Fruit fly (Drosophila melanogaster) whole organism, prepupa: ENCODE results near the gene CG33795.

ENCODE experiments used
- Blimp-1 ChIP-seq: fragments of 200-800 bp; sonication (Bioruptor generic); optimal IDR thresholded peaks from 3 replicates; lab custom pipeline; 2017; ENCODE audit warnings: missing biosample characterization, missing genetic modification characterization, mild to moderate bottlenecking, moderate library complexity, missing genetic modification reagents
- CG10631 ChIP-seq: fragments of 200-800 bp; sonication (Bioruptor generic); optimal IDR thresholded peaks from 2 replicates; lab custom pipeline; 2016; ENCODE audit warnings: missing biosample characterization, missing genetic modification characterization
- CG10669 ChIP-seq: fragments of 200-800 bp; sonication (Bioruptor generic); optimal IDR thresholded peaks from 3 replicates; lab custom pipeline; 2018; ENCODE audit warnings: missing biosample characterization, mild to moderate bottlenecking, missing genetic modification characterization, moderate library complexity
- CG11294 ChIP-seq: fragments of 200-800 bp; sonication (Bioruptor generic); IDR thresholded peaks from 2 replicates; pipeline ENCODE4 v1.3.6; 2022; ENCODE audit warnings: missing biosample characterization, missing genetic modification characterization
- CG11762 ChIP-seq: fragments of 200-800 bp; sonication (Bioruptor generic); optimal IDR thresholded peaks from 3 replicates; lab custom pipeline; 2016; ENCODE audit warnings: missing biosample characterization, missing genetic modification characterization; ENCODE audit not compliant: insufficient read depth
- CG11902 ChIP-seq: fragments of 200-800 bp; sonication (Bioruptor generic); optimal IDR thresholded peaks from 3 replicates; lab custom pipeline; 2016; ENCODE audit warnings: missing biosample characterization, missing genetic modification characterization
- CG15336 ChIP-seq: fragments of 200-800 bp; sonication (Bioruptor generic); IDR thresholded peaks from 2 replicates; pipeline ENCODE4 v1.3.6; 2022; ENCODE audit warnings: missing biosample characterization, missing genetic modification characterization
- CG1621 ChIP-seq: fragments of 200-800 bp; sonication (Bioruptor generic); optimal IDR thresholded peaks from 3 replicates; lab custom pipeline; 2018; ENCODE audit warnings: missing biosample characterization, mild to moderate bottlenecking, missing genetic modification characterization
- CG3032 ChIP-seq: fragments of 200-800 bp; optimal IDR thresholded peaks from 2 replicates; lab custom pipeline; 2019; ENCODE audit warnings: missing biosample characterization, mild to moderate bottlenecking, missing genetic modification characterization, moderate library complexity
- CG32006 ChIP-seq: fragments of 200-800 bp; sonication (Bioruptor generic); optimal IDR thresholded peaks from 3 replicates; lab custom pipeline; 2017; ENCODE audit warnings: missing biosample characterization, mild to moderate bottlenecking, missing genetic modification characterization
- CG34406 ChIP-seq: fragments of 200-800 bp; sonication (Bioruptor generic); optimal IDR thresholded peaks from 3 replicates; lab custom pipeline; 2016; ENCODE audit warnings: missing biosample characterization, missing genetic modification characterization
- CG3919 ChIP-seq: fragments of 200-800 bp; sonication (Bioruptor generic); optimal IDR thresholded peaks from 3 replicates; lab custom pipeline; 2016; ENCODE audit warnings: missing biosample characterization, missing genetic modification characterization
- CG6163 ChIP-seq: fragments of 200-800 bp; sonication (Bioruptor generic); IDR thresholded peaks from 3 replicates; pipeline ENCODE4 v1.3.6; 2022; ENCODE audit warnings: missing biosample characterization, missing genetic modification characterization
- CG6792 ChIP-seq: fragments of 200-800 bp; sonication (Bioruptor generic); optimal IDR thresholded peaks from 3 replicates; lab custom pipeline; 2016; ENCODE audit warnings: missing biosample characterization, missing genetic modification characterization
- CG6808 ChIP-seq: fragments of 200-800 bp; sonication (Bioruptor generic); optimal IDR thresholded peaks from 3 replicates; lab custom pipeline; 2017; ENCODE audit warnings: missing biosample characterization, missing genetic modification characterization, mild to moderate bottlenecking, moderate library complexity, missing genetic modification reagents
- CG7368 ChIP-seq: fragments of 200-800 bp; sonication (Bioruptor generic); optimal IDR thresholded peaks from 3 replicates; lab custom pipeline; 2016; ENCODE audit warnings: missing biosample characterization, missing genetic modification characterization
- CG8119 ChIP-seq: fragments of 200-800 bp; sonication (Bioruptor generic); IDR thresholded peaks from 3 replicates; pipeline ENCODE4 v1.3.6; 2022; ENCODE audit warnings: missing biosample characterization, missing genetic modification characterization
- CG8319 ChIP-seq: fragments of 200-800 bp; sonication (Bioruptor generic); optimal IDR thresholded peaks from 3 replicates; lab custom pipeline; 2016; ENCODE audit warnings: missing biosample characterization, missing genetic modification characterization
- CG8632 ChIP-seq: fragments of 200-800 bp; sonication (Bioruptor generic); optimal IDR thresholded peaks from 3 replicates; lab custom pipeline; 2016; ENCODE audit warnings: missing biosample characterization, missing genetic modification characterization
- Eip75B ChIP-seq: fragments of 200-800 bp; sonication (Bioruptor generic); optimal IDR thresholded peaks from 3 replicates; lab custom pipeline; 2016; ENCODE audit warnings: missing biosample characterization, missing genetic modification characterization
- Eip78C ChIP-seq: fragments of 200-800 bp; sonication (Bioruptor generic); peaks from one replicate; lab custom pipeline; 2016; ENCODE audit warnings: missing biosample characterization, missing genetic modification characterization
- Eip93F ChIP-seq: fragments of 200-800 bp; sonication (Bioruptor generic); optimal IDR thresholded peaks from 2 replicates; lab custom pipeline; 2016; ENCODE audit warnings: missing biosample characterization, mild to moderate bottlenecking, missing genetic modification characterization
- Ets21C ChIP-seq: fragments of 200-800 bp; sonication (Bioruptor generic); optimal IDR thresholded peaks from 3 replicates; lab custom pipeline; 2016; ENCODE audit warnings: missing biosample characterization, missing genetic modification characterization
- Ets96B ChIP-seq: fragments of 200-800 bp; optimal IDR thresholded peaks from 2 replicates; lab custom pipeline; 2019; ENCODE audit warnings: missing biosample characterization, mild to moderate bottlenecking, missing genetic modification characterization, moderate library complexity
- Gug ChIP-seq: fragments of 200-800 bp; sonication (Bioruptor generic); IDR thresholded peaks from 2 replicates; pipeline ENCODE4 v1.3.6; 2022; ENCODE audit warnings: missing biosample characterization, missing genetic modification characterization
- Hr38 ChIP-seq: sonication (Bioruptor generic); optimal IDR thresholded peaks from 2 replicates; lab custom pipeline; 2016; ENCODE audit warnings: missing biosample characterization, missing genetic modification characterization
- Hr4 ChIP-seq: fragments of 200-800 bp; sonication (Bioruptor generic); optimal IDR thresholded peaks from 3 replicates; lab custom pipeline; 2016; ENCODE audit warnings: missing biosample characterization, missing genetic modification characterization
- Met ChIP-seq: fragments of 200-800 bp; sonication (Bioruptor generic); optimal IDR thresholded peaks from 3 replicates; lab custom pipeline; 2016; ENCODE audit warnings: missing biosample characterization, missing genetic modification characterization
- OdsH ChIP-seq: fragments of 200-800 bp; sonication (Bioruptor generic); optimal IDR thresholded peaks from 3 replicates; lab custom pipeline; 2016; ENCODE audit warnings: missing biosample characterization, missing genetic modification characterization
- Sox102F ChIP-seq: fragments of 200-800 bp; sonication (Bioruptor generic); optimal IDR thresholded peaks from 2 replicates; lab custom pipeline; 2016; ENCODE audit warnings: missing biosample characterization, mild to moderate bottlenecking, missing genetic modification characterization
- Sox15 ChIP-seq: fragments of 200-800 bp; sonication (Bioruptor generic); optimal IDR thresholded peaks from 3 replicates; lab custom pipeline; 2016; ENCODE audit warnings: missing biosample characterization, missing genetic modification characterization
- achi ChIP-seq: fragments of 200-800 bp; sonication (Bioruptor generic); optimal IDR thresholded peaks from 3 replicates; lab custom pipeline; 2016; ENCODE audit warnings: missing biosample characterization, missing genetic modification characterization
- acj6 ChIP-seq: fragments of 200-800 bp; sonication (Bioruptor generic); optimal IDR thresholded peaks from 3 replicates; lab custom pipeline; 2016; ENCODE audit warnings: missing biosample characterization, missing genetic modification characterization
- cyc ChIP-seq: fragments of 200-800 bp; sonication (Bioruptor generic); optimal IDR thresholded peaks from 3 replicates; lab custom pipeline; 2016; ENCODE audit warnings: missing biosample characterization, missing genetic modification characterization
- dsx ChIP-seq: fragments of 200-800 bp; optimal IDR thresholded peaks from 3 replicates; lab custom pipeline; 2019; ENCODE audit warnings: missing biosample characterization, mild to moderate bottlenecking, missing genetic modification characterization, moderate library complexity; ENCODE audit not compliant: poor library complexity, severe bottlenecking
- eg ChIP-seq: fragments of 200-800 bp; sonication (Bioruptor generic); IDR thresholded peaks from 3 replicates; pipeline ENCODE4 v1.3.6; 2022; ENCODE audit warnings: missing biosample characterization, missing genetic modification characterization
- esn ChIP-seq: fragments of 200-800 bp; sonication (Bioruptor generic); optimal IDR thresholded peaks from 2 replicates; lab custom pipeline; 2016; ENCODE audit warnings: missing biosample characterization, mild to moderate bottlenecking, missing genetic modification characterization, moderate library complexity
- fd59A ChIP-seq: fragments of 200-800 bp; sonication (Bioruptor generic); optimal IDR thresholded peaks from 2 replicates; lab custom pipeline; 2017; ENCODE audit warnings: missing biosample characterization, mild to moderate bottlenecking, missing genetic modification characterization, missing genetic modification reagents
- fkh ChIP-seq: fragments of 200-800 bp; sonication (Bioruptor generic); optimal IDR thresholded peaks from 3 replicates; lab custom pipeline; 2017; ENCODE audit warnings: missing biosample characterization, mild to moderate bottlenecking, missing genetic modification characterization, moderate library complexity
- net ChIP-seq: fragments of 200-800 bp; sonication (Bioruptor generic); optimal IDR thresholded peaks from 3 replicates; lab custom pipeline; 2016; ENCODE audit warnings: missing biosample characterization, missing genetic modification characterization
- pdm3 ChIP-seq: fragments of 200-800 bp; sonication (Bioruptor generic); optimal IDR thresholded peaks from 3 replicates; lab custom pipeline; 2016; ENCODE audit warnings: missing biosample characterization, missing genetic modification characterization
- salr ChIP-seq, 2 experiments: fragments of 200-800 bp; sonication (Bioruptor generic); optimal IDR thresholded peaks; 3 replicates each; lab custom pipeline; 2016 to 2018; ENCODE audit warnings: missing biosample characterization in 2 of 2, missing genetic modification characterization in 2 of 2, mild to moderate bottlenecking in 1 of 2
- ss ChIP-seq, 2 experiments: fragments of 200-800 bp; sonication (Bioruptor generic); optimal IDR thresholded peaks; 2 replicates in 1 of 2; 3 replicates in 1 of 2; lab custom pipeline; 2017 to 2018; ENCODE audit warnings: mild to moderate bottlenecking in 2 of 2, missing biosample characterization in 2 of 2, missing genetic modification characterization in 2 of 2, moderate library complexity in 1 of 2

The CG33795 gene

dm6 chr3L:16208839-16209612 lies 37.8 kb upstream of the CG33795 start (continued):
- no peak for TF ChIP-seq fkh
- no peak for TF ChIP-seq CG1621 (tag; lab: Kevin White, UChicago)
- TF ChIP-seq achi (GFP tag; lab: Kevin White, UChicago) = no peak
- peak; percentile 5 for TF ChIP-seq CG11762
- TF ChIP-seq CG8319 (GFP tag; lab: Kevin White, UChicago) = no peak
- TF ChIP-seq CG6792 (GFP tag; lab: Kevin White, UChicago) = peak; percentile 24
- TF ChIP-seq CG6163 = no peak
- TF ChIP-seq CG15336 = no peak
- no peak for TF ChIP-seq CG8632 (GFP tag; lab: Kevin White, UChicago)
- TF ChIP-seq Blimp-1 = no peak
- no peak for TF ChIP-seq CG10669 (GFP tag; lab: Kevin White, UChicago)
- peak; percentile 28 for TF ChIP-seq pdm3
- TF ChIP-seq cyc = peak; percentile 2
- TF ChIP-seq eg = 0 out of 3 replicates have a peak, but pooled peaks have one; percentile 10
- no peak for TF ChIP-seq Met
- TF ChIP-seq acj6 = peak; percentile 37
- TF ChIP-seq Sox15 (GFP tag; lab: Kevin White, UChicago) = peak; percentile 14
- no peak for TF ChIP-seq Hr4 (GFP tag; lab: Kevin White, UChicago)
- TF ChIP-seq CG11902 (GFP tag; lab: Kevin White, UChicago) = no peak
- TF ChIP-seq Ets21C = no peak
- peak; percentile 21 for TF ChIP-seq Sox102F (GFP tag; lab: Kevin White, UChicago)
- peak; percentile 58 for TF ChIP-seq CG3919 (GFP tag; lab: Kevin White, UChicago)
- TF ChIP-seq Gug (GFP tag; lab: Robert Waterston, UW) = no peak
- peak; percentile 63 for TF ChIP-seq CG32006 (GFP tag; lab: Kevin White, UChicago)
- peak; percentile 57 for TF ChIP-seq CG3032
- no peak for TF ChIP-seq CG11294 (GFP tag; lab: Robert Waterston, UW)
- no peak for TF ChIP-seq Hr38 (GFP tag; lab: Kevin White, UChicago)
- no peak for TF ChIP-seq net (GFP tag; lab: Kevin White, UChicago)
- no peak for TF ChIP-seq Eip75B (GFP tag; lab: Kevin White, UChicago)
- TF ChIP-seq dsx = no peak

DNA sequence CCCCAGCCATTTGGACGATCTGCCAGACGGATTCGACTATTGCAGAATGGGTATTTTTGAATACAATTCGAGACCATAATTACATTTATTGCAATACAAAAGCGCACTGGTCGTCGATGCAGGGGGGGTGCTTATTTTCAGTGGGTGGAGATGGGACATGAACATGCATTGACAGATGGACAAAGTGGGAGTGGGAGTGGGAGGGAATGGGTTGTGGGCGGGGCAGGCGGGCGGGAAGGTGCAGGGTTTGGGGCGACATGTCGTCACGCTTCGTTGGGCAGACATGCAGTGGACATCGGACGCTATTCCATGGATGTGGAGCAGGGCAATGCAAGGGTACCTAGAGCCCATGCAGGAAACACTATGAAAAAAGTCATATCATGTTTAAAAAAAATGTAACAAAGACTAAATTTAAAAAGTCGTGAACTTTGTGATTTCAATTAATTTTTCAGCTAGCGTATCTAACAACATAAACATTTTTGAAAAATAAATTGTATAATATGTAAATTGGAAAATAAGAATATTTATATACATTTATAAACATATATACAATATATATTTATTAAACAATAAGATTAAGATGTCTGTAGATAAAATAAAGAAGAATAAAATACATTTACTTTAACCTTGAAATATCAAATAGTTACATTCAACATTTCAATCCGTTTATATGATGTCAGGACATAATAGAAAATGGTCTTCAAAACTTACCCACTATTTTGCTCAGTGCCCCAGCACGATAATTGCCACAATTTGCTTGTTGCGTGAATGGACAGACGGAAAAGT lies 37.1 kb upstream of the CG33795 start:
- no peak for TF ChIP-seq Ets21C
- TF ChIP-seq Ets96B (tag; lab: Kevin White, UChicago) = peak; percentile 68
- TF ChIP-seq CG10631 (GFP tag; lab: Kevin White, UChicago) = peak; percentile 18
- no peak for TF ChIP-seq Eip93F (GFP tag; lab: Kevin White, UChicago)
- peak; percentile 26 for TF ChIP-seq dsx
- no peak for TF ChIP-seq pdm3
- TF ChIP-seq eg = no peak
- TF ChIP-seq fd59A (GFP tag; lab: Kevin White, UChicago) = no peak
- TF ChIP-seq fkh = no peak
- TF ChIP-seq ss (GFP tag; optimal IDR thresholded peaks at IDR 0.05; lab: Kevin White, UChicago) = peak in 1 of 2 experiments; percentile 65
- peak; percentile 57 for TF ChIP-seq CG3032
- peak; percentile 10 for TF ChIP-seq CG10669 (GFP tag; lab: Kevin White, UChicago)
- TF ChIP-seq esn (GFP tag; lab: Kevin White, UChicago) = no peak
- TF ChIP-seq salr (GFP tag; optimal IDR thresholded peaks at IDR 0.05; lab: Kevin White, UChicago) = peak in 1 of 2 experiments; percentile 21
- TF ChIP-seq CG6808 (GFP tag; lab: Kevin White, UChicago) = peak; percentile 24
- no peak for TF ChIP-seq CG7368 (GFP tag; lab: Kevin White, UChicago)
- peak; percentile 20 for TF ChIP-seq OdsH (GFP tag; lab: Kevin White, UChicago)
- no peak for TF ChIP-seq CG6792 (GFP tag; lab: Kevin White, UChicago)
- TF ChIP-seq CG34406 = peak; percentile 3
- TF ChIP-seq CG11902 (GFP tag; lab: Kevin White, UChicago) = no peak
- TF ChIP-seq CG32006 (GFP tag; lab: Kevin White, UChicago) = peak; percentile 31
- TF ChIP-seq Blimp-1 = no peak
- TF ChIP-seq CG8119 (GFP tag; lab: Robert Waterston, UW) = 0 out of 3 replicates have a peak, but pooled peaks have one; percentile 18
- TF ChIP-seq CG1621 (tag; lab: Kevin White, UChicago) = no peak
- peak; percentile 42 for TF ChIP-seq Eip78C (GFP tag; lab: Kevin White, UChicago)
- TF ChIP-seq, all 60 proteins: peak for 13
